Worm (Caenorhabditis elegans) whole organism, early embryonic: ENCODE measurements around the gene sra-8.

Source experiments
- B0310.2 ChIP-seq: sonication (generic microtip); optimal IDR thresholded peaks from 2 replicates; lab custom pipeline; 2016; ENCODE audit warnings: mild to moderate bottlenecking, missing genetic modification characterization, missing compliant biosample characterization
- aly-1 ChIP-seq: sonication (generic microtip); optimal IDR thresholded peaks from 2 replicates; lab custom pipeline; 2016; ENCODE audit warnings: missing genetic modification characterization, missing compliant biosample characterization
- ama-1 ChIP-seq: fragments of 150-350 bp; optimal IDR thresholded peaks from 2 replicates; lab custom pipeline; 2014
- ceh-13 ChIP-seq: fragments of 200-800 bp; sonication (Bioruptor generic); optimal IDR thresholded peaks from 2 replicates; lab custom pipeline; 2018; ENCODE audit warnings: mild to moderate bottlenecking, missing genetic modification characterization, missing compliant biosample characterization
- ceh-36 ChIP-seq: sonication (generic microtip); optimal IDR thresholded peaks from 2 replicates; lab custom pipeline; 2016; ENCODE audit warnings: missing genetic modification characterization, inconsistent platforms, missing compliant biosample characterization
- ets-7 ChIP-seq: sonication (generic microtip); optimal IDR thresholded peaks from 2 replicates; lab custom pipeline; 2016; ENCODE audit warnings: missing genotype, missing genetic modification characterization, missing compliant biosample characterization
- flt-1 ChIP-seq: fragments of 200-800 bp; sonication (Bioruptor generic); IDR thresholded peaks from 2 replicates; pipeline ENCODE4 v1.3.6; 2022; ENCODE audit warnings: missing genetic modification characterization, missing compliant biosample characterization
- hnd-1 ChIP-seq: sonication (generic microtip); optimal IDR thresholded peaks from 2 replicates; lab custom pipeline; 2016; ENCODE audit warnings: missing genetic modification characterization, missing compliant biosample characterization
- pes-1 ChIP-seq: fragments of 200-800 bp; sonication (Bioruptor generic); IDR thresholded peaks from 2 replicates; pipeline ENCODE4 v1.3.6; 2022; ENCODE audit warnings: missing genetic modification reagents, missing genetic modification characterization, missing compliant biosample characterization
- scrt-1 ChIP-seq: fragments of 200-800 bp; sonication (Bioruptor generic); IDR thresholded peaks from 2 replicates; pipeline ENCODE4 v1.3.6; 2022; ENCODE audit warnings: missing genetic modification characterization, missing compliant biosample characterization

DNA sequence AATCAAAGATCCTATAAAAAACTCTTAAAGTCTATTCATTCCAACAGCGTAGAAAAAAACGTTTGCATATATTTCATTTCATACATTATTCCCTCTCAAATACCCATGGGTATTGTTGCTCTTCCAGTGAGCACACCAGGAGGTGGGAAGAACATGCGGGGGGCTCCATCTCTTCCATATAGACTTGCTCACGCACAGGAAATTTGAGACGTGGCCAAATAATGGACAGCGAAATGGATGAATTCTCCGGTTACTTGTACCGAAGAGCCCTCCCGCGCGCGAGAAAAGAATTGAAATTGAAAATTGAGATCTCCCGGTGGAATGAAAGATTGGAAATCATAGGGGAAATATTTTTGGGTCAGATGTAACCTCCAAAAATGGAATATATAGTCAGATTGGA, 40.1 kb downstream of the sra-8 start:
- TF ChIP-seq ama-1 (lab: Kevin White, UChicago) (no peak), ceh-13 (no peak), flt-1 (GFP tag; lab: Robert Waterston, UW) (no peak), ets-7 (tag; lab: Kevin White, UChicago) (no peak), aly-1 (tag; lab: Kevin White, UChicago) (no peak), scrt-1 (GFP tag; lab: Robert Waterston, UW) (no peak), pes-1 (no peak), hnd-1 (tag; lab: Kevin White, UChicago) (no peak), B0310.2 (tag; lab: Kevin White, UChicago) (no peak), ceh-36 (tag; lab: Kevin White, UChicago) (no peak)
